Fruit fly (Drosophila melanogaster) whole organism, embryonic: Measurements from ENCODE around the gene Sulf1.
A peak's percentile ranks its signal among the peaks of the same experiment; 100 is the strongest.

Experiments
- ATbp ChIP-seq: fragments of 200-800 bp; sonication (Bioruptor generic); optimal IDR thresholded peaks from 2 replicates; lab custom pipeline; 2017; ENCODE audit warnings: missing biosample characterization, mild to moderate bottlenecking, missing genetic modification characterization, missing genetic modification reagents
- Atf-2 ChIP-seq: fragments of 200-800 bp; sonication (Bioruptor generic); optimal IDR thresholded peaks from 2 replicates; lab custom pipeline; 2016; ENCODE audit warnings: missing biosample characterization, missing genetic modification characterization
- C15 ChIP-seq: fragments of 200-800 bp; sonication (Bioruptor generic); IDR thresholded peaks from 3 replicates; pipeline ENCODE4 v1.3.6; 2022; ENCODE audit warnings: missing biosample characterization, missing genetic modification characterization
- CG13424 ChIP-seq: fragments of 200-800 bp; sonication (Bioruptor generic); optimal IDR thresholded peaks from 2 replicates; lab custom pipeline; 2019; ENCODE audit warnings: missing biosample characterization, mild to moderate bottlenecking, missing genetic modification characterization, moderate library complexity
- CG13624 ChIP-seq: fragments of 200-800 bp; sonication (Bioruptor generic); optimal IDR thresholded peaks from 2 replicates; lab custom pipeline; 2016; ENCODE audit warnings: missing biosample characterization, missing genetic modification characterization
- CG14667 ChIP-seq: fragments of 200-800 bp; sonication (Bioruptor generic); IDR thresholded peaks from 2 replicates; pipeline ENCODE4 v1.3.6; 2022; ENCODE audit warnings: missing biosample characterization, missing genetic modification characterization
- CG15011 ChIP-seq: fragments of 200-800 bp; sonication (Bioruptor generic); optimal IDR thresholded peaks from 3 replicates; lab custom pipeline; 2018; ENCODE audit warnings: missing biosample characterization, mild to moderate bottlenecking, missing genetic modification characterization
- CG1603 ChIP-seq: fragments of 200-800 bp; sonication (Bioruptor generic); optimal IDR thresholded peaks from 2 replicates; lab custom pipeline; 2019; ENCODE audit warnings: missing biosample characterization, mild to moderate bottlenecking, missing genetic modification characterization, moderate library complexity
- CG2199 ChIP-seq: fragments of 200-800 bp; sonication (Bioruptor generic); IDR thresholded peaks from 3 replicates; pipeline ENCODE4 v1.3.6; 2022; ENCODE audit warnings: missing biosample characterization, missing genetic modification characterization
- CG30431 ChIP-seq: fragments of 200-800 bp; sonication (Bioruptor generic); optimal IDR thresholded peaks from 2 replicates; lab custom pipeline; 2017; ENCODE audit warnings: missing biosample characterization, missing genetic modification characterization
- CG3065 ChIP-seq: fragments of 200-800 bp; sonication (Bioruptor generic); optimal IDR thresholded peaks from 2 replicates; lab custom pipeline; 2016; ENCODE audit warnings: missing biosample characterization, missing genetic modification characterization
- CG3163 ChIP-seq: fragments of 200-800 bp; sonication (Bioruptor generic); optimal IDR thresholded peaks from 3 replicates; lab custom pipeline; 2016; ENCODE audit warnings: missing biosample characterization, missing genetic modification characterization
- CG33213 ChIP-seq: fragments of 200-800 bp; sonication (Bioruptor generic); optimal IDR thresholded peaks from 3 replicates; lab custom pipeline; 2016; ENCODE audit warnings: missing biosample characterization, missing genetic modification characterization
- CG34376 ChIP-seq: fragments of 200-800 bp; sonication (Bioruptor generic); optimal IDR thresholded peaks from 2 replicates; lab custom pipeline; 2018; ENCODE audit warnings: missing biosample characterization, mild to moderate bottlenecking, missing genetic modification characterization
- CG42726 ChIP-seq: fragments of 200-800 bp; sonication (Bioruptor generic); IDR thresholded peaks from 2 replicates; pipeline ENCODE4 v1.3.6; 2022; ENCODE audit warnings: missing biosample characterization, missing genetic modification characterization; ENCODE audit not compliant: partially characterized antibody
- CG5180 ChIP-seq: fragments of 200-800 bp; sonication (Bioruptor generic); optimal IDR thresholded peaks from 3 replicates; lab custom pipeline; 2017; ENCODE audit warnings: missing biosample characterization, missing genetic modification characterization, mild to moderate bottlenecking, moderate library complexity, missing genetic modification reagents
- CG6175 ChIP-seq: fragments of 200-800 bp; sonication (Bioruptor generic); IDR thresholded peaks from 3 replicates; pipeline ENCODE4 v1.3.6; 2022; ENCODE audit warnings: missing biosample characterization, missing genetic modification characterization
- CG6813 ChIP-seq: fragments of 200-800 bp; sonication (Bioruptor generic); optimal IDR thresholded peaks from 2 replicates; lab custom pipeline; 2017; ENCODE audit warnings: missing biosample characterization, missing genetic modification characterization, mild to moderate bottlenecking, moderate library complexity, missing genetic modification reagents
- CG7963 ChIP-seq: fragments of 200-800 bp; sonication (Bioruptor generic); IDR thresholded peaks from 3 replicates; pipeline ENCODE4 v1.3.6; 2022; ENCODE audit warnings: missing biosample characterization, missing genetic modification characterization; ENCODE audit not compliant: partially characterized antibody
- CG8478 ChIP-seq: fragments of >200 bp; optimal IDR thresholded peaks from 2 replicates; lab custom pipeline; 2018
- CG9727 ChIP-seq: fragments of 200-800 bp; sonication (Bioruptor generic); optimal IDR thresholded peaks from 3 replicates; lab custom pipeline; 2017; ENCODE audit warnings: missing biosample characterization, mild to moderate bottlenecking, missing genetic modification characterization
- CrebB ChIP-seq: fragments of 200-800 bp; sonication (Bioruptor generic); optimal IDR thresholded peaks from 3 replicates; lab custom pipeline; 2018; ENCODE audit warnings: missing biosample characterization, mild to moderate bottlenecking, missing genetic modification characterization
- Fer1 ChIP-seq: fragments of 200-800 bp; sonication (Bioruptor generic); optimal IDR thresholded peaks from 2 replicates; lab custom pipeline; 2017; ENCODE audit warnings: missing biosample characterization, mild to moderate bottlenecking, missing genetic modification characterization
- HmgZ ChIP-seq: fragments of 200-800 bp; sonication (Bioruptor generic); optimal IDR thresholded peaks from 2 replicates; lab custom pipeline; 2018; ENCODE audit warnings: missing biosample characterization, mild to moderate bottlenecking, missing genetic modification characterization
- Hmr ChIP-seq: fragments of 200-800 bp; sonication (Bioruptor generic); optimal IDR thresholded peaks from 3 replicates; lab custom pipeline; 2017; ENCODE audit warnings: mild to moderate bottlenecking, missing biosample characterization, missing genetic modification reagents, missing genetic modification characterization
- Meics ChIP-seq: fragments of 200-800 bp; sonication (Bioruptor generic); optimal IDR thresholded peaks from 2 replicates; lab custom pipeline; 2017; ENCODE audit warnings: missing biosample characterization, mild to moderate bottlenecking, missing genetic modification characterization
- Sox102F ChIP-seq: fragments of 200-800 bp; sonication (Bioruptor generic); optimal IDR thresholded peaks from 2 replicates; lab custom pipeline; 2018; ENCODE audit warnings: missing biosample characterization, mild to moderate bottlenecking, missing genetic modification characterization, moderate library complexity
- Tbp ChIP-seq: fragments of >200 bp; optimal IDR thresholded peaks from 2 replicates; lab custom pipeline; 2018; ENCODE audit warnings: missing biosample characterization, missing genetic modification characterization
- Usf ChIP-seq: fragments of 200-800 bp; sonication (Bioruptor generic); optimal IDR thresholded peaks from 2 replicates; lab custom pipeline; 2017; ENCODE audit warnings: missing genotype, missing biosample characterization, missing genetic modification characterization
- Xrp1 ChIP-seq: fragments of 200-800 bp; sonication (Bioruptor generic); IDR thresholded peaks from 2 replicates; pipeline ENCODE4 v1.3.6; 2022; ENCODE audit warnings: missing biosample characterization, missing genetic modification characterization
- ab ChIP-seq: fragments of 200-800 bp; sonication (Bioruptor generic); optimal IDR thresholded peaks from 2 replicates; lab custom pipeline; 2016; ENCODE audit warnings: missing biosample characterization, missing genetic modification characterization
- ase ChIP-seq: fragments of 200-800 bp; sonication (Bioruptor generic); IDR thresholded peaks from 3 replicates; pipeline ENCODE4 v1.3.6; 2022; ENCODE audit warnings: missing biosample characterization, missing genetic modification characterization
- bowl ChIP-seq: fragments of 200-800 bp; sonication (Bioruptor generic); IDR thresholded peaks from 2 replicates; pipeline ENCODE4 v1.3.6; 2022; ENCODE audit warnings: missing biosample characterization, missing genetic modification characterization
- chm ChIP-seq: fragments of 200-800 bp; sonication (Bioruptor generic); IDR thresholded peaks from 2 replicates; pipeline ENCODE4 v1.3.6; 2022; ENCODE audit warnings: missing biosample characterization, missing genetic modification characterization
- crc ChIP-seq: fragments of 200-800 bp; sonication (Bioruptor generic); optimal IDR thresholded peaks from 2 replicates; lab custom pipeline; 2016; ENCODE audit warnings: missing biosample characterization, missing genetic modification characterization
- emc ChIP-seq: fragments of 200-800 bp; sonication (Bioruptor generic); optimal IDR thresholded peaks from 2 replicates; lab custom pipeline; 2016; ENCODE audit warnings: missing biosample characterization, missing genetic modification characterization
- ems ChIP-seq: fragments of 200-800 bp; sonication (Bioruptor generic); optimal IDR thresholded peaks from 3 replicates; lab custom pipeline; 2016; ENCODE audit warnings: missing biosample characterization, missing genetic modification characterization
- ewg ChIP-seq: fragments of 200-800 bp; sonication (Bioruptor generic); optimal IDR thresholded peaks from 3 replicates; lab custom pipeline; 2017; ENCODE audit warnings: mild to moderate bottlenecking, missing biosample characterization, missing genetic modification reagents, missing genetic modification characterization
- exex ChIP-seq: fragments of 200-800 bp; sonication (Bioruptor generic); optimal IDR thresholded peaks from 4 replicates; lab custom pipeline; 2018; ENCODE audit warnings: missing biosample characterization, mild to moderate bottlenecking, missing genetic modification characterization, moderate library complexity
- ftz-f1 ChIP-seq: fragments of 200-800 bp; sonication (Bioruptor generic); optimal IDR thresholded peaks from 2 replicates; lab custom pipeline; 2016; ENCODE audit warnings: missing biosample characterization, missing genetic modification characterization
- her ChIP-seq: fragments of 200-800 bp; sonication (Bioruptor generic); optimal IDR thresholded peaks from 2 replicates; lab custom pipeline; 2016; ENCODE audit warnings: missing biosample characterization, missing genetic modification characterization
- kah ChIP-seq: fragments of 200-800 bp; sonication (Bioruptor generic); optimal IDR thresholded peaks from 2 replicates; lab custom pipeline; 2018; ENCODE audit warnings: missing biosample characterization, mild to moderate bottlenecking, missing genetic modification characterization
- mirr ChIP-seq: fragments of 200-800 bp; sonication (Bioruptor generic); optimal IDR thresholded peaks from 3 replicates; lab custom pipeline; 2018; ENCODE audit warnings: missing biosample characterization, mild to moderate bottlenecking, missing genetic modification characterization
- peb ChIP-seq: fragments of 200-800 bp; sonication (Bioruptor generic); IDR thresholded peaks from 2 replicates; pipeline ENCODE4 v1.3.6; 2022; ENCODE audit warnings: missing biosample characterization, missing genetic modification characterization
- run ChIP-seq: fragments of 200-800 bp; sonication (Bioruptor generic); optimal IDR thresholded peaks from 3 replicates; lab custom pipeline; 2018; ENCODE audit warnings: missing biosample characterization, mild to moderate bottlenecking, missing genetic modification characterization
- salm ChIP-seq: fragments of 200-800 bp; sonication (Bioruptor generic); optimal IDR thresholded peaks from 2 replicates; lab custom pipeline; 2018; ENCODE audit warnings: missing biosample characterization, mild to moderate bottlenecking, missing genetic modification characterization
- sd ChIP-seq: fragments of 200-800 bp; sonication (Bioruptor generic); optimal IDR thresholded peaks from 3 replicates; lab custom pipeline; 2018; ENCODE audit warnings: missing biosample characterization, mild to moderate bottlenecking, missing genetic modification characterization, moderate library complexity
- stwl ChIP-seq: fragments of 200-800 bp; sonication (Bioruptor generic); optimal IDR thresholded peaks from 3 replicates; lab custom pipeline; 2018; ENCODE audit warnings: missing biosample characterization, mild to moderate bottlenecking, missing genetic modification characterization, moderate library complexity
- tna ChIP-seq: fragments of 200-800 bp; sonication (Bioruptor generic); IDR thresholded peaks from 2 replicates; pipeline ENCODE4 v1.3.6; 2022; ENCODE audit warnings: missing biosample characterization, missing genetic modification characterization; ENCODE audit not compliant: partially characterized antibody
- twi ChIP-seq: fragments of 200-800 bp; optimal IDR thresholded peaks from 2 replicates; lab custom pipeline; 2019; ENCODE audit warnings: missing biosample characterization, mild to moderate bottlenecking, missing genetic modification characterization, moderate library complexity

Gene Sulf1

DNA sequence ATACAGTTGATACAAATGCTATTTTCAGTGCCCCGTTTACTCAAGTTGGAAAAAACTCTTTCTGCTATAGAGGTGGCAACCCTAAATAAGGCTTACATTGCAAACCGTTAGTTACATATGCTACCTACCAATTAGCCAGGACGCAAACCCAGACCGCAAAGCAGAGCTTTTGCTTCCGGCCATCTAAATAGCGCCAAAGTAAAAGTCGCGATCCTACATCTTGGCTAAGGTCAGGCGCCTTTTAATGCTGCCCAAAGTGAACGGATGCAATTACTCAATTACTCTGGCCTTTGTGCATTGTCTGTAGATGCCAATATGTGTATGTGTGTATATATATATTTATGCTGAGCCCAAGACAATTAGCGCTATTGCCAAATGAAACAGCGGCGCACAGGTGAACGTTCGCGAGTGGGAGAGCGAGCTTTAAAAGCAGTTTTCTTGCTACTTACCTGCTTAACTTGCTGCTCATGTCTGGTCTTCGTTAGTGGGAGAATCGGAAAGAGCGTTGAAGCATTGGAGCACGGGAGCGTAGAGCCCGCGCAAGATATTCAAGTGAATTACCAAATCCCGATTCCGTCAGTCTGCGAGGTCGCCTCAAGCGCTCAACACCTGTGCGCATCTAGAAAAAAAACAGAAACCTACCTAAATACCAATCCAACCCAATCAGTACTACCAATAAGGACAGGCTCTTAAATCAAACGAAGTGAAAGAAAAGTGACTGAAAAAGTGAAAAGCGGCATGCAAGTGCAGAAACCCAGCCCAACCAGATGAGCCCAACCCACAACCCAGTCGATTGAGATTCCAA is 34.0 kb downstream of the Sulf1 start, which contains the start of gene Zip89B (continued):
- TF ChIP-seq CG5180 (GFP tag; lab: Kevin White, UChicago) (no peak), exex (tag; lab: Kevin White, UChicago) (peak; percentile 22), Hmr (GFP tag; lab: Kevin White, UChicago) (no peak), Xrp1 (GFP tag; lab: Robert Waterston, UW) (no peak), CG33213 (GFP tag; lab: Kevin White, UChicago) (no peak), peb (GFP tag; lab: Robert Waterston, UW) (no peak), CG8478 (lab: Kevin White, UChicago) (no peak), ase (GFP tag; lab: Robert Waterston, UW) (no peak), tna (GFP tag; lab: Robert Waterston, UW) (no peak; the same call in 1 of the 2 replicates), C15 (GFP tag; lab: Robert Waterston, UW) (0 out of 3 replicates have a peak, but pooled peaks have one; percentile 30), chm (GFP tag; lab: Robert Waterston, UW) (no peak), CG1603 (tag; lab: Kevin White, UChicago) (peak; percentile 34), CG6813 (GFP tag; lab: Kevin White, UChicago) (no peak), CG34376 (GFP tag; lab: Kevin White, UChicago) (peak; percentile 37), bowl (GFP tag; lab: Robert Waterston, UW) (no peak), Fer1 (GFP tag; lab: Kevin White, UChicago) (peak; percentile 29), CG3163 (GFP tag; lab: Kevin White, UChicago) (peak; percentile 30), Usf (no peak), salm (tag; lab: Kevin White, UChicago) (no peak), CG6175 (no peak), mirr (GFP tag; lab: Kevin White, UChicago) (no peak), CG3065 (GFP tag; lab: Kevin White, UChicago) (no peak), CG30431 (GFP tag; lab: Kevin White, UChicago) (no peak), stwl (tag; lab: Kevin White, UChicago) (peak; percentile 47), CG15011 (GFP tag; lab: Kevin White, UChicago) (no peak), CG2199 (GFP tag; lab: Robert Waterston, UW) (no peak), CG7963 (no peak), ftz-f1 (GFP tag; lab: Kevin White, UChicago) (peak; percentile 58), ems (GFP tag; lab: Kevin White, UChicago) (no peak), CG13424 (tag; lab: Kevin White, UChicago) (peak; percentile 3), ATbp (GFP tag; lab: Kevin White, UChicago) (no peak), her (GFP tag; lab: Kevin White, UChicago) (no peak), sd (tag; lab: Kevin White, UChicago) (no peak), HmgZ (tag; lab: Kevin White, UChicago) (peak; percentile 46), kah (no peak), Meics (no peak), CG9727 (GFP tag; lab: Kevin White, UChicago) (no peak), CG42726 (GFP tag; lab: Robert Waterston, UW) (no peak), crc (GFP tag; lab: Kevin White, UChicago) (no peak), run (no peak), emc (GFP tag; lab: Kevin White, UChicago) (no peak), Sox102F (GFP tag; lab: Kevin White, UChicago) (no peak), CrebB (no peak), Atf-2 (no peak), ewg (GFP tag; lab: Kevin White, UChicago) (no peak), Tbp (GFP tag; lab: Kevin White, UChicago) (no peak), CG13624 (no peak), CG14667 (GFP tag; lab: Robert Waterston, UW) (no peak), ab (GFP tag; lab: Kevin White, UChicago) (no peak), twi (tag; lab: Kevin White, UChicago) (no peak)
